Fruit fly (Drosophila melanogaster): Measurements from ENCODE around the gene Cyp6d5.

- no peak for TF ChIP-seq CG8478 (optimal IDR thresholded peaks at IDR 0.05)
- no peak for TF ChIP-seq CTCF (optimal IDR thresholded peaks at IDR 0.05)
Observed at dm6 chr3R:14006893-14007255, 22.2 kb upstream of the Cyp6d5 start.

Measured in S2 (cell line).